Fruit fly (Drosophila melanogaster) Kc167 (cell line): ENCODE data around the gene dbf.

ENCODE experiments used
- Myc ChIP-seq: fragments of >200 bp; optimal IDR thresholded peaks from 2 replicates; lab custom pipeline; 2017; ENCODE audit warnings: missing external identifiers
- Sin3A ChIP-seq: fragments of >200 bp; optimal IDR thresholded peaks from 2 replicates; lab custom pipeline; 2018; ENCODE audit warnings: missing external identifiers
- h ChIP-seq: fragments of >200 bp; optimal IDR thresholded peaks from 3 replicates; lab custom pipeline; 2018; ENCODE audit warnings: missing external identifiers
- insv ChIP-seq: fragments of >200 bp; optimal IDR thresholded peaks from 3 replicates; lab custom pipeline; 2018; ENCODE audit warnings: missing external identifiers
- psq ChIP-seq: fragments of >200 bp; optimal IDR thresholded peaks from 2 replicates; lab custom pipeline; 2017; ENCODE audit warnings: missing external identifiers
- ttk ChIP-seq: sonication (Bioruptor generic); optimal IDR thresholded peaks from 2 replicates; lab custom pipeline; 2017; ENCODE audit warnings: missing external identifiers

Gene dbf

DNA sequence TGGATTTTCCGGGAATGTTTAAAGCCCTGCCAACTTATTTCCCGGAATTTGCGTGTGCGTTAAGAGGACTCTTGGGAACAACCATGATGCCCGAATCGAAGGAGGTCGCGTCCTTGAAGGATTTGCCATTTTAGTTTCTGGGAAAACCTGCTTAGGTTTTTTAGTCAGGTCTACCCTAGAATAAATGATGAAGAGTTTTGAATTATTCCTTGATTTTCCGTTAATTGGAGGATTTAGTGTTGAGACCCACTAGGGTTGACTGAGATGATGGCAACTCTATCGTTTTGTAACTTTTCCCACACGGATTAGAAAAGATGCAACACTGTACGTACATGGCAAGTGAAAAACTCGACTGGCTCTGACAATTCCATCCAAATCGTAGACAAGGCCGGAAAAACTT, at the start of gene dbf:
Gene dbf, plus strand, starts transcription at position 301 of the 400 bp plus-strand sequence.
- TF ChIP-seq psq (lab: Kevin White, UChicago), result no peak

dm6 chr2L:10603604-10604003, 47.8 kb upstream of the dbf start:
- TF ChIP-seq Sin3A (lab: Kevin White, UChicago), result no peak
- TF ChIP-seq ttk (lab: Kevin White, UChicago), result no peak
- TF ChIP-seq Myc (lab: Kevin White, UChicago), result no peak
- TF ChIP-seq h, result no peak
- no peak for TF ChIP-seq psq (lab: Kevin White, UChicago)
- TF ChIP-seq insv (lab: Kevin White, UChicago), result no peak

- TF ChIP-seq h (no peak), Myc (lab: Kevin White, UChicago) (no peak), ttk (lab: Kevin White, UChicago) (no peak), psq (lab: Kevin White, UChicago) (no peak), insv (lab: Kevin White, UChicago) (no peak), Sin3A (lab: Kevin White, UChicago) (no peak)
Observed at dm6 chr2L:10607697-10608096, 43.7 kb upstream of the dbf start.

DNA sequence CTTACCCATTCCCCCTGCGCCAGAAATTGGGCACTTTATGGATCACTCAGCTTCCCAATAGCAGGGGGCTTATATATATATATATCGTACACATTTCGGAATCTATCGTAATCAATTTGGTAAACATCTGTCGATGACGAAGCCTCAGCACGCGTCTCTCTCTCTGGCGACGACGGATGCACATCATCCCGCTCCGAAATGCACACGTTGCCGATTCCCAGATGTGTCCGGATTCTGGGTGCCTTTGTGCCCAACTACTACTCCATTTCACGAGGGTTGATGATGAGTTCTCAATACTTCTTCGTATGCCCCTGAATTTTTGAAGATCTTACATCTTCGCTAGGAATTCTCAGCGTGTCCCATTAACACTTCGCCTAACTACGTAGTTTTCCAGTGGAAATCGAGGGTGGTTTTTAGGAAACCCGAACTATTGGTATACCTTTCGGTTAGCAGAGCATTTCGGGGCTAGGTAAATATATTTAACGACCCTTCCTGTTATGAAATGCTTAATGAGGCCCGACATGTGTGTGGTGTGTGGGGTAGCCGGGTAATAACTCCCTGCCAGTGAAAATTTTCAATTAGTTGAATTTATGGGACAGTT, 42.7 kb upstream of the dbf start:
- TF ChIP-seq Myc (lab: Kevin White, UChicago) (no peak), h (no peak), Sin3A (lab: Kevin White, UChicago) (no peak), ttk (lab: Kevin White, UChicago) (no peak), insv (lab: Kevin White, UChicago) (no peak), psq (lab: Kevin White, UChicago) (no peak)

dm6 chr2L:10613104-10613503, 38.3 kb upstream of the dbf start:
- TF ChIP-seq ttk (lab: Kevin White, UChicago) (no peak), Sin3A (lab: Kevin White, UChicago) (no peak), Myc (lab: Kevin White, UChicago) (no peak), insv (lab: Kevin White, UChicago) (no peak), psq (lab: Kevin White, UChicago) (no peak), h (no peak)

- TF ChIP-seq Sin3A (lab: Kevin White, UChicago), result no peak
- TF ChIP-seq insv (lab: Kevin White, UChicago), result no peak
- TF ChIP-seq Myc (lab: Kevin White, UChicago), result no peak
- TF ChIP-seq psq (lab: Kevin White, UChicago), result no peak
- no peak for TF ChIP-seq ttk (lab: Kevin White, UChicago)
- TF ChIP-seq h, result no peak
Observed at dm6 chr2L:10614660-10615479, 36.5 kb upstream of the dbf start.

DNA sequence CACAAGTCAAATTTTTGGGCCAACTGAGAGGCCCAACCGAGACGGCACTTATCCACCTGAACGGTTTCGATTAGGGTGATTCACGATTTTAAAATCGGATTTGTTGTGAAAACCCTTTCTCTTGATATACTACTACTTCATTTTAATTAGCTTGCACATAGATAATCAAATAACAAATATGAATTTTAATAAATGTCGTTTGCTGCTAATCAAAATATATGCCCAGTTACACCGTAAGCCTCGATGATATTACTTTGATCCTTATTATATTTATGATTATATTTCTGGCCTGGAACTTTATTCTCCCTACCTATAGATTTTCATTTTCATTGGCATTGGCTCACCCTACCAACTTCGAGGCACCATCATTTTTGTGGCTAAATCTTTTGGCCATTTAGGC, 35.5 kb upstream of the dbf start:
- TF ChIP-seq insv (lab: Kevin White, UChicago), result no peak
- TF ChIP-seq Sin3A (lab: Kevin White, UChicago), result no peak
- no peak for TF ChIP-seq ttk (lab: Kevin White, UChicago)
- no peak for TF ChIP-seq Myc (lab: Kevin White, UChicago)
- TF ChIP-seq psq (lab: Kevin White, UChicago), result no peak
- no peak for TF ChIP-seq h

- TF ChIP-seq h, result no peak
- TF ChIP-seq insv (lab: Kevin White, UChicago), result no peak
Observed at dm6 chr2L:10616767-10617166, 34.6 kb upstream of the dbf start.

- TF ChIP-seq psq (lab: Kevin White, UChicago), result no peak
- no peak for TF ChIP-seq h
- TF ChIP-seq Myc (lab: Kevin White, UChicago), result no peak
- TF ChIP-seq ttk (lab: Kevin White, UChicago), result no peak
- TF ChIP-seq Sin3A (lab: Kevin White, UChicago), result no peak
- no peak for TF ChIP-seq insv (lab: Kevin White, UChicago)
Observed at dm6 chr2L:10625935-10626334, 25.5 kb upstream of the dbf start.

DNA sequence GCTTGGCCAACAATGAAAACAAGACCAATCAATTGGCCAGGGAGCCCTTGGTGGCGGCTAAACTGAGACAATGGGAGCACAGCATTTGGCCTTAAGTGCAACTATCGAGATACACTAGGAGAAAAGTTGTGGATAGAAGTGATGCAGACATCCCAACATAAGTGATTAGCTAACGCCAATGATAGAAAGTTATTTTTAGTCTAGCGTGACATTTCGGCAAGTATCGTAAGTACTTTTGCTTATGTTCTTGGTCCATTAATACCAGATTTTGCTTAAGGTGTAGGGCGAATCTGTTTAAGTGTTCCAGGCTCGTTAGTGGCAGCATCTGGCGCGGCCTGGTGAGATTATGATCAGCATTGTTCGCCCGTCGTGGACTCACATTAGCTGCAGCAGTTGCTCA, 18.7 kb upstream of the dbf start:
- TF ChIP-seq insv (lab: Kevin White, UChicago) (no peak), Sin3A (lab: Kevin White, UChicago) (no peak), psq (lab: Kevin White, UChicago) (no peak), Myc (lab: Kevin White, UChicago) (no peak), h (no peak), ttk (lab: Kevin White, UChicago) (no peak)

DNA sequence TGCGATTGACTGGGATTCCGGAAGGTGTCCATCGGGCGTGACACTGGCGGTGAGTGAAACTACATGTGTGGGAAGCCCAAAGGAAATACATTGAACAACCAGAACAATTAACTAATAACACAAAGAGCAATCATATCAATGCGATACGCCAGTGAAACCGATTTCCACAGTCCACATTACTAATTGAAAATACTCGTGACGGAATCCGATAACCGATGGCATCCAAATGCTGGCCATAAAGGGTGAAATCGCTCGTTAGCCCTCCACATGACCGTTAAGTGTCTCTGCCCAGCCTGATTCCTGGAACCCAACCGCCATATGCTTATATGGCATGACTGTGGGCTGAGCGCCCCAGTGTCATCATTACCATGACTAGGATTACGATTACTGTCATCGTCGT, 13.0 kb upstream of the dbf start, which contains the start of gene CG7329:
Gene CG7329, minus strand, starts transcription at position 101 of the 400 bp plus-strand sequence.
- TF ChIP-seq insv (lab: Kevin White, UChicago) (no peak), psq (lab: Kevin White, UChicago) (no peak), h (no peak), ttk (lab: Kevin White, UChicago) (no peak), Sin3A (lab: Kevin White, UChicago) (no peak), Myc (lab: Kevin White, UChicago) (no peak)

DNA sequence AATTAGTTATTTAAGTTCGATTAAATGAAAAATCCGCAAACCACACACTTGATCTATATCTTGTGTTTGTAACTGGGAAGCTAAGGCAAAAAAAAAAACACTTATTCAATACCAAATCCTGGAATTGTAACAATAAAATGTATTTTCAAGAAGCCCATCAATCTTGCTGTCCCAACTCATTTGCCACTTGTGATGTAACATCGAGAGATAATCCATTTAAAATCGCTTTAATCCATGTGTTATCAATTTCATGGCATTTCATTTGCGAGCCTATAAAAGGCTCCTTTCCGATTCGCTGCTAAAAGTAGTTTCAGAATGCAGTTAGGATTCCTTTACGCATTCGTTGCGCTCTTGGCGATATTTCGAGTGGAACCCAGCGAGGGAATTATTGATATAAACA, 11.8 kb upstream of the dbf start, which contains the start of gene CG31872:
Gene CG31872, plus strand, starts transcription at position 301 of the 400 bp plus-strand sequence.
- TF ChIP-seq psq (lab: Kevin White, UChicago), result no peak
- TF ChIP-seq Myc (lab: Kevin White, UChicago), result no peak
- no peak for TF ChIP-seq ttk (lab: Kevin White, UChicago)
- TF ChIP-seq h, result no peak
- TF ChIP-seq Sin3A (lab: Kevin White, UChicago), result no peak
- TF ChIP-seq insv (lab: Kevin White, UChicago), result no peak
